Fruit fly (Drosophila melanogaster) whole organism, embryonic: ENCODE measurements around the gene CG31743.

Source experiments
- Bgb ChIP-seq: fragments of 200-800 bp; sonication (Bioruptor generic); IDR thresholded peaks from 2 replicates; pipeline ENCODE4 v1.3.6; 2022; ENCODE audit warnings: missing biosample characterization, missing genetic modification characterization; ENCODE audit not compliant: partially characterized antibody
- BtbVII ChIP-seq: fragments of 200-800 bp; sonication (Bioruptor generic); optimal IDR thresholded peaks from 3 replicates; lab custom pipeline; 2017; ENCODE audit warnings: missing biosample characterization, mild to moderate bottlenecking, missing genetic modification characterization
- CG10543 ChIP-seq: fragments of 200-800 bp; sonication (Bioruptor generic); optimal IDR thresholded peaks from 3 replicates; lab custom pipeline; 2017; ENCODE audit warnings: missing biosample characterization, mild to moderate bottlenecking, missing genetic modification characterization, moderate library complexity
- CG12236 ChIP-seq: fragments of 200-800 bp; sonication (Bioruptor generic); optimal IDR thresholded peaks from 2 replicates; lab custom pipeline; 2016; ENCODE audit warnings: missing biosample characterization, missing genetic modification characterization
- CG12769 ChIP-seq: fragments of 200-800 bp; sonication (Bioruptor generic); optimal IDR thresholded peaks from 2 replicates; lab custom pipeline; 2019; ENCODE audit warnings: missing biosample characterization, mild to moderate bottlenecking, missing genetic modification characterization, moderate library complexity
- CG13123 ChIP-seq: fragments of 200-800 bp; sonication (Bioruptor generic); optimal IDR thresholded peaks from 2 replicates; lab custom pipeline; 2016; ENCODE audit warnings: missing biosample characterization, missing genetic modification characterization
- CG13287 ChIP-seq: fragments of 200-800 bp; sonication (Bioruptor generic); IDR thresholded peaks from 2 replicates; pipeline ENCODE4 v1.3.6; 2022; ENCODE audit warnings: missing biosample characterization, missing genetic modification characterization; ENCODE audit not compliant: partially characterized antibody
- CG13624 ChIP-seq: fragments of 200-800 bp; sonication (Bioruptor generic); optimal IDR thresholded peaks from 2 replicates; lab custom pipeline; 2016; ENCODE audit warnings: missing biosample characterization, missing genetic modification characterization
- CG14710 ChIP-seq: fragments of 200-800 bp; sonication (Bioruptor generic); optimal IDR thresholded peaks from 3 replicates; lab custom pipeline; 2019; ENCODE audit warnings: missing biosample characterization, mild to moderate bottlenecking, missing genetic modification characterization, moderate library complexity
- CG15479 ChIP-seq: fragments of 200-800 bp; sonication (Bioruptor generic); optimal IDR thresholded peaks from 3 replicates; lab custom pipeline; 2019; ENCODE audit warnings: missing biosample characterization, mild to moderate bottlenecking, missing genetic modification characterization, moderate library complexity
- CG1603 ChIP-seq: fragments of 200-800 bp; sonication (Bioruptor generic); optimal IDR thresholded peaks from 2 replicates; lab custom pipeline; 2019; ENCODE audit warnings: missing biosample characterization, mild to moderate bottlenecking, missing genetic modification characterization, moderate library complexity
- CG17361 ChIP-seq: fragments of 200-800 bp; sonication (Bioruptor generic); IDR thresholded peaks from 3 replicates; pipeline ENCODE4 v1.3.6; 2022; ENCODE audit warnings: missing biosample characterization, missing genetic modification characterization
- CG2199 ChIP-seq: fragments of 200-800 bp; sonication (Bioruptor generic); IDR thresholded peaks from 3 replicates; pipeline ENCODE4 v1.3.6; 2022; ENCODE audit warnings: missing biosample characterization, missing genetic modification characterization
- CG3163 ChIP-seq: fragments of 200-800 bp; sonication (Bioruptor generic); optimal IDR thresholded peaks from 3 replicates; lab custom pipeline; 2016; ENCODE audit warnings: missing biosample characterization, missing genetic modification characterization
- CG32767 ChIP-seq: fragments of 200-800 bp; sonication (Bioruptor generic); IDR thresholded peaks from 2 replicates; pipeline ENCODE4 v1.3.6; 2022; ENCODE audit warnings: missing biosample characterization, missing genetic modification characterization
- CG34376 ChIP-seq: fragments of 200-800 bp; sonication (Bioruptor generic); optimal IDR thresholded peaks from 2 replicates; lab custom pipeline; 2018; ENCODE audit warnings: missing biosample characterization, mild to moderate bottlenecking, missing genetic modification characterization
- CG5245 ChIP-seq: fragments of 200-800 bp; sonication (Bioruptor generic); optimal IDR thresholded peaks from 3 replicates; lab custom pipeline; 2016; ENCODE audit warnings: missing biosample characterization, missing genetic modification characterization
- CG8281 ChIP-seq: fragments of 200-800 bp; sonication (Bioruptor generic); optimal IDR thresholded peaks from 2 replicates; lab custom pipeline; 2018; ENCODE audit warnings: missing biosample characterization, mild to moderate bottlenecking, missing genetic modification characterization, moderate library complexity
- CG8290 ChIP-seq, 3 experiments: fragments of 200-800 bp; sonication (Bioruptor generic); optimal IDR thresholded peaks; 2 replicates each; lab custom pipeline; 2016 to 2019; ENCODE audit warnings: missing biosample characterization in 3 of 3, missing genetic modification characterization in 3 of 3, mild to moderate bottlenecking in 2 of 3, moderate library complexity in 1 of 3
- D19B ChIP-seq: fragments of 200-800 bp; sonication (Bioruptor generic); optimal IDR thresholded peaks from 2 replicates; lab custom pipeline; 2017; ENCODE audit warnings: missing biosample characterization, mild to moderate bottlenecking, missing genetic modification characterization
- Dbx ChIP-seq: fragments of 200-800 bp; sonication (Bioruptor generic); IDR thresholded peaks from 3 replicates; pipeline ENCODE4 v1.3.6; 2022; ENCODE audit warnings: missing biosample characterization, missing genetic modification characterization
- Deaf1 ChIP-seq: fragments of 200-800 bp; optimal IDR thresholded peaks from 3 replicates; lab custom pipeline; 2019; ENCODE audit warnings: missing biosample characterization, mild to moderate bottlenecking, missing genetic modification characterization, moderate library complexity
- E2f2 ChIP-seq: fragments of 200-800 bp; sonication (Bioruptor generic); IDR thresholded peaks from 2 replicates; pipeline ENCODE4 v1.3.6; 2022; ENCODE audit warnings: missing biosample characterization, missing genetic modification characterization
- Ets65A ChIP-seq: fragments of 200-800 bp; sonication (Bioruptor generic); peaks from one replicate; lab custom pipeline; 2016; ENCODE audit warnings: missing biosample characterization, missing genetic modification characterization
- Hey ChIP-seq: fragments of 200-800 bp; sonication (Bioruptor generic); optimal IDR thresholded peaks from 3 replicates; lab custom pipeline; 2018; ENCODE audit warnings: missing biosample characterization, mild to moderate bottlenecking, missing genetic modification characterization
- Hr78 ChIP-seq, 2 experiments: fragments of 200-800 bp in 1 of 2; fragments of >200 bp in 1 of 2; sonication (Bioruptor generic) in 1 of 2; optimal IDR thresholded peaks; 2 replicates each; lab custom pipeline; 2017 to 2019; ENCODE audit warnings: missing biosample characterization in 2 of 2, missing genetic modification characterization in 2 of 2, mild to moderate bottlenecking in 1 of 2, moderate library complexity in 1 of 2
- Med ChIP-seq: fragments of 200-800 bp; sonication (Bioruptor generic); peaks from one replicate; lab custom pipeline; 2016; ENCODE audit warnings: missing biosample characterization, missing genetic modification characterization, mild to moderate bottlenecking, inconsistent platforms, moderate library complexity
- Meics ChIP-seq: fragments of 200-800 bp; sonication (Bioruptor generic); optimal IDR thresholded peaks from 2 replicates; lab custom pipeline; 2017; ENCODE audit warnings: missing biosample characterization, mild to moderate bottlenecking, missing genetic modification characterization
- NFAT ChIP-seq: fragments of 200-800 bp; sonication (Bioruptor generic); IDR thresholded peaks from 2 replicates; pipeline ENCODE4 v1.3.6; 2022; ENCODE audit warnings: missing biosample characterization, missing genetic modification characterization
- Nf-YC ChIP-seq: fragments of 200-800 bp; optimal IDR thresholded peaks from 3 replicates; lab custom pipeline; 2019; ENCODE audit warnings: missing biosample characterization, mild to moderate bottlenecking, missing genetic modification characterization, moderate library complexity
- Pdp1 ChIP-seq, 2 experiments: fragments of 200-800 bp; sonication (Bioruptor generic); optimal IDR thresholded peaks; 3 replicates each; lab custom pipeline; 2016; ENCODE audit warnings: missing biosample characterization in 2 of 2, missing genetic modification characterization in 2 of 2, mild to moderate bottlenecking in 1 of 2, moderate library complexity in 1 of 2
- abd-A ChIP-seq: fragments of 200-800 bp; sonication (Bioruptor generic); optimal IDR thresholded peaks from 3 replicates; lab custom pipeline; 2019; ENCODE audit warnings: missing biosample characterization, mild to moderate bottlenecking, missing genetic modification characterization, moderate library complexity
- bbx ChIP-seq: fragments of 200-800 bp; sonication (Bioruptor generic); IDR thresholded peaks from 2 replicates; pipeline ENCODE4 v1.3.6; 2022; ENCODE audit warnings: missing biosample characterization, missing genetic modification characterization; ENCODE audit not compliant: partially characterized antibody
- chinmo ChIP-seq: fragments of 200-800 bp; sonication (Bioruptor generic); IDR thresholded peaks from 4 replicates; pipeline ENCODE4 v1.3.6; 2022; ENCODE audit warnings: missing biosample characterization, missing genetic modification characterization; ENCODE audit not compliant: partially characterized antibody
- exex ChIP-seq: fragments of 200-800 bp; sonication (Bioruptor generic); optimal IDR thresholded peaks from 4 replicates; lab custom pipeline; 2018; ENCODE audit warnings: missing biosample characterization, mild to moderate bottlenecking, missing genetic modification characterization, moderate library complexity
- ftz-f1 ChIP-seq: fragments of 200-800 bp; sonication (Bioruptor generic); optimal IDR thresholded peaks from 2 replicates; lab custom pipeline; 2016; ENCODE audit warnings: missing biosample characterization, missing genetic modification characterization
- hb ChIP-seq: fragments of 200-800 bp; sonication (Bioruptor generic); IDR thresholded peaks from 3 replicates; pipeline ENCODE4 v1.3.6; 2022; ENCODE audit warnings: missing biosample characterization, missing genetic modification characterization; ENCODE audit not compliant: partially characterized antibody
- lab ChIP-seq: fragments of 200-800 bp; sonication (Bioruptor generic); optimal IDR thresholded peaks from 3 replicates; lab custom pipeline; 2017; ENCODE audit warnings: missing biosample characterization, missing genetic modification characterization, mild to moderate bottlenecking, moderate library complexity, missing genetic modification reagents
- lola ChIP-seq, 3 experiments: fragments of >200 bp in 2 of 3; fragments of 200-800 bp in 1 of 3; sonication (Bioruptor generic) in 1 of 3; optimal IDR thresholded peaks; 2 replicates each; lab custom pipeline; 2017 to 2019; ENCODE audit warnings: missing biosample characterization in 3 of 3, missing genetic modification characterization in 3 of 3, mild to moderate bottlenecking in 1 of 3, moderate library complexity in 1 of 3
- mam ChIP-seq: fragments of 200-800 bp; sonication (Bioruptor generic); optimal IDR thresholded peaks from 3 replicates; lab custom pipeline; 2016; ENCODE audit warnings: missing biosample characterization, missing genetic modification characterization
- mirr ChIP-seq: fragments of 200-800 bp; sonication (Bioruptor generic); optimal IDR thresholded peaks from 3 replicates; lab custom pipeline; 2018; ENCODE audit warnings: missing biosample characterization, mild to moderate bottlenecking, missing genetic modification characterization
- sd ChIP-seq: fragments of 200-800 bp; sonication (Bioruptor generic); optimal IDR thresholded peaks from 3 replicates; lab custom pipeline; 2018; ENCODE audit warnings: missing biosample characterization, mild to moderate bottlenecking, missing genetic modification characterization, moderate library complexity
- so ChIP-seq: fragments of 200-800 bp; sonication (Bioruptor generic); IDR thresholded peaks from 3 replicates; pipeline ENCODE4 v1.3.6; 2022; ENCODE audit warnings: missing biosample characterization, missing genetic modification characterization
- sug ChIP-seq: fragments of 200-800 bp; optimal IDR thresholded peaks from 2 replicates; lab custom pipeline; 2019; ENCODE audit warnings: missing biosample characterization, mild to moderate bottlenecking, missing genetic modification characterization, moderate library complexity

Gene CG31743

DNA sequence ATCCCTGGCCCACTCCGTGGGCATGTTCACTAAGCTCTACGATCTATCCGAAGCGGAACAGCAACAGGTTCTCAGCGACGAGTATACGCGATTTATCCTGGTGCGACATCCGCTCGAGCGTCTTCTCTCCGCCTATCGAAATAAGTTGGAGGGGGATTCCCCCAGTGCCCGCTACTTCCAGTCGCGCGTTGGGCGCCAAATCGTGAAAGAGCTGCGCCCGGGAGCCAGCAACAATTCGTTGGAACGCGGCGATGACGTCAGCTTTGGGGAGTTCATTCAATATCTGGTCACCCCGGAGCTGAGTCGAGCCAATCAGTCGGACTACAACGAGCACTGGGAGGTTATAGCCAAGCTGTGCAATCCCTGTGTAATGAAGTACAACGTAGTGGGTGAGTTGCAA is 6.0 kb downstream of the CG31743 start:
- TF ChIP-seq CG17361 (GFP tag; lab: Robert Waterston, UW), result 0 out of 3 replicates have a peak, but pooled peaks have one; percentile 20
- peak; percentile 31 for TF ChIP-seq Ets65A (GFP tag; lab: Kevin White, UChicago)
- TF ChIP-seq hb (GFP tag; lab: Robert Waterston, UW), result 0 out of 3 replicates have a peak, but pooled peaks have one; percentile 10
- TF ChIP-seq Dbx (GFP tag; lab: Robert Waterston, UW), result 0 out of 3 replicates have a peak, but pooled peaks have one; percentile 11
- TF ChIP-seq Nf-YC (tag; lab: Kevin White, UChicago), result no peak
- TF ChIP-seq Med (GFP tag; lab: Kevin White, UChicago), result peak; percentile 50

DNA sequence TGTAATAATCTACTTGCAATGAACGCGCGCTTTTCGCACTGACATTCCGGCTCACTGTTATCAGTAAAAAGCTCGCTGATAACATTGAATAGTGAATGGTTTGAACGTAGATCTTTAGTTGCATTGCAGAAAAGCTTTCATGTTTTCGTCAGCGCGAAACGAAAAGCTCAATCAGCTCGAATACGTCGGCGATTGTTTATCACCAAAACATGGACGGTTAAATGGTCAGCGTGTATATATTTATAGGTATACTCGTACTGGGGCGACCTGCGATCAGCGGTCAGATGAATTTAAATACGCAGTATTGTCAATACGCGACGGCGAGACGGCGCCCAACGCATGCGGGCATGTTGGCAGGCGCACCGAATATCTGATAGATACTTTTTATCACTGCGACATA is 7.1 kb downstream of the CG31743 start:
- peak; percentile 3 for TF ChIP-seq CG8281
- peak; percentile 15 for TF ChIP-seq lab (GFP tag; lab: Kevin White, UChicago)
- TF ChIP-seq CG14710 (tag; lab: Kevin White, UChicago), result no peak
- TF ChIP-seq Bgb (GFP tag; lab: Robert Waterston, UW), result peak; percentile 37; the same call in 1 of the 2 replicates
- no peak for TF ChIP-seq bbx (GFP tag; lab: Robert Waterston, UW)
- TF ChIP-seq CG13287 (GFP tag; lab: Robert Waterston, UW), result peak; percentile 34; the same call in 1 of the 2 replicates
- TF ChIP-seq E2f2 (GFP tag; lab: Robert Waterston, UW), result 0 out of 2 replicates have a peak, but pooled peaks have one; percentile 19
- no peak for TF ChIP-seq mam (GFP tag; lab: Kevin White, UChicago)
- TF ChIP-seq CG12236 (GFP tag; lab: Kevin White, UChicago), result no peak
- TF ChIP-seq CG12769, result peak; percentile 69
- peak; percentile 51 for TF ChIP-seq ftz-f1 (GFP tag; lab: Kevin White, UChicago)
- TF ChIP-seq CG5245, result no peak
- TF ChIP-seq abd-A (tag; lab: Kevin White, UChicago), result peak; percentile 21
- TF ChIP-seq so, result 0 out of 3 replicates have a peak, but pooled peaks have one; percentile 6
- peak; percentile 92; the same call in 2 of the 3 replicates for TF ChIP-seq CG2199
- peak; percentile 18 for TF ChIP-seq mirr (GFP tag; lab: Kevin White, UChicago)
- TF ChIP-seq CG34376 (GFP tag; lab: Kevin White, UChicago), result peak; percentile 1
- no peak for TF ChIP-seq CG3163 (GFP tag; lab: Kevin White, UChicago)
- peak in 1 of 2 experiments; percentile 45 for TF ChIP-seq Hr78 (GFP tag; optimal IDR thresholded peaks at IDR 0.05; lab: Kevin White, UChicago)
- TF ChIP-seq CG1603 (tag; lab: Kevin White, UChicago), result no peak
- no peak for TF ChIP-seq Meics (GFP tag; lab: Kevin White, UChicago)
- peak; percentile 16 for TF ChIP-seq BtbVII (GFP tag; lab: Kevin White, UChicago)
- peak; percentile 47 for TF ChIP-seq CG10543 (GFP tag; lab: Kevin White, UChicago)
- no peak for TF ChIP-seq NFAT (GFP tag; lab: Robert Waterston, UW)
- TF ChIP-seq Deaf1 (tag; lab: Kevin White, UChicago), result peak; percentile 22
- TF ChIP-seq Dbx (GFP tag; lab: Robert Waterston, UW), result 0 out of 3 replicates have a peak, but pooled peaks have one; percentile 28
- no peak for TF ChIP-seq Hey (tag; lab: Kevin White, UChicago)
- TF ChIP-seq D19B, result no peak
- TF ChIP-seq CG32767 (GFP tag; lab: Robert Waterston, UW), result peak; percentile 50; the same call in 1 of the 2 replicates
- TF ChIP-seq exex (tag; lab: Kevin White, UChicago), result peak; percentile 33
- no peak for TF ChIP-seq lola (GFP tag; optimal IDR thresholded peaks at IDR 0.05; lab: Kevin White, UChicago)
- TF ChIP-seq Pdp1 (GFP tag; optimal IDR thresholded peaks at IDR 0.05; lab: Kevin White, UChicago), result peak in 1 of 2 experiments; percentile 0
- peak; percentile 44 for TF ChIP-seq sug (tag; lab: Kevin White, UChicago)
- TF ChIP-seq sd (tag; lab: Kevin White, UChicago), result peak; percentile 89
- TF ChIP-seq CG13624 (GFP tag; lab: Kevin White, UChicago), result peak; percentile 55
- TF ChIP-seq CG13123, result no peak
- no peak for TF ChIP-seq CG8290 (GFP tag; optimal IDR thresholded peaks at IDR 0.05; lab: Kevin White, UChicago)
- peak in 1 of 2 experiments; percentile 45 for TF ChIP-seq CG8290 (tag; optimal IDR thresholded peaks at IDR 0.05; lab: Kevin White, UChicago)
- peak; percentile 65 for TF ChIP-seq Med (GFP tag; lab: Kevin White, UChicago)
- no peak for TF ChIP-seq CG15479
- TF ChIP-seq chinmo (GFP tag; lab: Robert Waterston, UW), result peak; percentile 93
